Fruit fly (Drosophila melanogaster) whole organism, embryonic: Measurements from ENCODE around the gene CG7506.

Experiments used
- CG12071 ChIP-seq: fragments of 200-800 bp; sonication (Bioruptor generic); optimal IDR thresholded peaks from 3 replicates; lab custom pipeline; 2018; ENCODE audit warnings: missing biosample characterization, mild to moderate bottlenecking, missing genetic modification characterization
- CG13123 ChIP-seq: fragments of 200-800 bp; sonication (Bioruptor generic); optimal IDR thresholded peaks from 2 replicates; lab custom pipeline; 2016; ENCODE audit warnings: missing biosample characterization, missing genetic modification characterization
- CG14050 ChIP-seq: fragments of 200-800 bp; sonication (Bioruptor generic); IDR thresholded peaks from 3 replicates; pipeline ENCODE4 v1.3.6; 2022; ENCODE audit warnings: missing biosample characterization, missing genetic modification characterization
- CG14860 ChIP-seq: fragments of 200-800 bp; sonication (Bioruptor generic); IDR thresholded peaks from 3 replicates; pipeline ENCODE4 v1.3.6; 2022; ENCODE audit warnings: missing biosample characterization, missing genetic modification characterization; ENCODE audit not compliant: partially characterized antibody
- CG17359 ChIP-seq: fragments of 200-800 bp; sonication (Bioruptor generic); optimal IDR thresholded peaks from 3 replicates; lab custom pipeline; 2018; ENCODE audit warnings: missing biosample characterization, mild to moderate bottlenecking, missing genetic modification characterization, moderate library complexity
- CG17568 ChIP-seq: fragments of 200-800 bp; sonication (Bioruptor generic); optimal IDR thresholded peaks from 2 replicates; lab custom pipeline; 2018; ENCODE audit warnings: missing biosample characterization, mild to moderate bottlenecking, missing genetic modification characterization, moderate library complexity
- CG3995 ChIP-seq: fragments of 200-800 bp; sonication (Bioruptor generic); optimal IDR thresholded peaks from 3 replicates; lab custom pipeline; 2016; ENCODE audit warnings: missing biosample characterization, missing genetic modification characterization
- CG4404 ChIP-seq: fragments of 200-800 bp; sonication (Bioruptor generic); IDR thresholded peaks from 2 replicates; pipeline ENCODE4 v1.3.6; 2022; ENCODE audit warnings: missing biosample characterization, missing genetic modification characterization
- CG6175 ChIP-seq: fragments of 200-800 bp; sonication (Bioruptor generic); IDR thresholded peaks from 3 replicates; pipeline ENCODE4 v1.3.6; 2022; ENCODE audit warnings: missing biosample characterization, missing genetic modification characterization
- CG8290 ChIP-seq, 3 experiments: fragments of 200-800 bp; sonication (Bioruptor generic); optimal IDR thresholded peaks; 2 replicates each; lab custom pipeline; 2016 to 2019; ENCODE audit warnings: missing biosample characterization in 3 of 3, missing genetic modification characterization in 3 of 3, mild to moderate bottlenecking in 2 of 3, moderate library complexity in 1 of 3
- D ChIP-seq, 2 experiments: fragments of 200-800 bp in 1 of 2; fragments of >200 bp in 1 of 2; sonication (Bioruptor generic) in 1 of 2; optimal IDR thresholded peaks; 2 replicates in 1 of 2; 3 replicates in 1 of 2; lab custom pipeline; 2017; ENCODE audit warnings: mild to moderate bottlenecking in 1 of 2, missing biosample characterization in 1 of 2, missing genetic modification characterization in 1 of 2, missing genetic modification reagents in 1 of 2
- HLH3B ChIP-seq: fragments of 200-800 bp; sonication (Bioruptor generic); IDR thresholded peaks from 2 replicates; pipeline ENCODE4 v1.3.6; 2022; ENCODE audit warnings: missing biosample characterization, missing genetic modification characterization
- HLH54F ChIP-seq: fragments of 200-800 bp; sonication (Bioruptor generic); optimal IDR thresholded peaks from 3 replicates; lab custom pipeline; 2016; ENCODE audit warnings: missing biosample characterization, missing genetic modification characterization
- Hmr ChIP-seq: fragments of 200-800 bp; sonication (Bioruptor generic); optimal IDR thresholded peaks from 3 replicates; lab custom pipeline; 2017; ENCODE audit warnings: mild to moderate bottlenecking, missing biosample characterization, missing genetic modification reagents, missing genetic modification characterization
- Hr3 ChIP-seq: fragments of 200-800 bp; sonication (Bioruptor generic); optimal IDR thresholded peaks from 3 replicates; lab custom pipeline; 2016; ENCODE audit warnings: missing biosample characterization, missing genetic modification characterization
- Med ChIP-seq: fragments of 200-800 bp; sonication (Bioruptor generic); peaks from one replicate; lab custom pipeline; 2016; ENCODE audit warnings: missing biosample characterization, missing genetic modification characterization, mild to moderate bottlenecking, inconsistent platforms, moderate library complexity
- Meics ChIP-seq: fragments of 200-800 bp; sonication (Bioruptor generic); optimal IDR thresholded peaks from 2 replicates; lab custom pipeline; 2017; ENCODE audit warnings: missing biosample characterization, mild to moderate bottlenecking, missing genetic modification characterization
- NK7.1 ChIP-seq: fragments of 200-800 bp; sonication (Bioruptor generic); optimal IDR thresholded peaks from 3 replicates; lab custom pipeline; 2016; ENCODE audit warnings: missing biosample characterization, missing genetic modification characterization
- Rfx ChIP-seq: fragments of 200-800 bp; sonication (Bioruptor generic); IDR thresholded peaks from 2 replicates; pipeline ENCODE4 v1.3.6; 2022; ENCODE audit warnings: missing biosample characterization, missing genetic modification characterization
- Taf1 ChIP-seq: fragments of 200-800 bp; sonication (Bioruptor generic); IDR thresholded peaks from 2 replicates; pipeline ENCODE4 v1.3.6; 2022; ENCODE audit warnings: missing biosample characterization, missing genetic modification characterization
- ac ChIP-seq: fragments of 200-800 bp; sonication (Bioruptor generic); optimal IDR thresholded peaks from 3 replicates; lab custom pipeline; 2017; ENCODE audit warnings: missing biosample characterization, mild to moderate bottlenecking, missing genetic modification characterization
- bbx ChIP-seq: fragments of 200-800 bp; sonication (Bioruptor generic); IDR thresholded peaks from 2 replicates; pipeline ENCODE4 v1.3.6; 2022; ENCODE audit warnings: missing biosample characterization, missing genetic modification characterization; ENCODE audit not compliant: partially characterized antibody
- caup ChIP-seq: fragments of 200-800 bp; sonication (Bioruptor generic); optimal IDR thresholded peaks from 3 replicates; lab custom pipeline; 2017; ENCODE audit warnings: missing biosample characterization, mild to moderate bottlenecking, missing genetic modification characterization, moderate library complexity; ENCODE audit not compliant: severe bottlenecking
- crol ChIP-seq: fragments of 200-800 bp; sonication (Bioruptor generic); IDR thresholded peaks from 2 replicates; pipeline ENCODE4 v1.3.6; 2022; ENCODE audit warnings: missing biosample characterization, missing genetic modification characterization
- danr ChIP-seq: fragments of 200-800 bp; sonication (Bioruptor generic); IDR thresholded peaks from 2 replicates; pipeline ENCODE4 v1.3.6; 2022; ENCODE audit warnings: missing biosample characterization, missing genetic modification characterization
- fu2 ChIP-seq: fragments of 200-800 bp; sonication (Bioruptor generic); optimal IDR thresholded peaks from 2 replicates; lab custom pipeline; 2016; ENCODE audit warnings: missing biosample characterization, missing genetic modification characterization
- grau ChIP-seq: fragments of 200-800 bp; optimal IDR thresholded peaks from 3 replicates; lab custom pipeline; 2019; ENCODE audit warnings: missing biosample characterization, mild to moderate bottlenecking, missing genetic modification characterization, moderate library complexity
- insv ChIP-seq, 2 experiments: fragments of 200-800 bp; sonication (Bioruptor generic); optimal IDR thresholded peaks; 3 replicates each; lab custom pipeline; 2016 to 2018; ENCODE audit warnings: missing biosample characterization in 2 of 2, missing genetic modification characterization in 2 of 2
- lab ChIP-seq: fragments of 200-800 bp; sonication (Bioruptor generic); optimal IDR thresholded peaks from 3 replicates; lab custom pipeline; 2017; ENCODE audit warnings: missing biosample characterization, missing genetic modification characterization, mild to moderate bottlenecking, moderate library complexity, missing genetic modification reagents
- p53 ChIP-seq: fragments of 200-800 bp; sonication (Bioruptor generic); optimal IDR thresholded peaks from 2 replicates; lab custom pipeline; 2016; ENCODE audit warnings: missing biosample characterization, missing genetic modification characterization
- pan ChIP-seq, 4 experiments: fragments of >200 bp in 3 of 4; fragments of 200-800 bp in 1 of 4; sonication (Bioruptor generic) in 1 of 4; optimal IDR thresholded peaks in 3 of 4; IDR thresholded peaks in 1 of 4; 2 replicates each; pipeline versions ENCODE4 v1.3.6 to Lab custom; 2017 to 2022; ENCODE audit warnings: missing biosample characterization in 2 of 4, missing genetic modification characterization in 2 of 4, mixed read lengths in 1 of 4
- phol ChIP-seq: fragments of 200-800 bp; sonication (Bioruptor generic); optimal IDR thresholded peaks from 3 replicates; lab custom pipeline; 2018; ENCODE audit warnings: missing biosample characterization, mild to moderate bottlenecking, missing genetic modification characterization, moderate library complexity
- prd ChIP-seq, 3 experiments: fragments of >200 bp in 2 of 3; fragments of 200-800 bp in 1 of 3; sonication (Bioruptor generic) in 1 of 3; optimal IDR thresholded peaks in 2 of 3; IDR thresholded peaks in 1 of 3; 2 replicates in 2 of 3; 3 replicates in 1 of 3; pipeline versions ENCODE4 v1.3.6 to Lab custom; 2017 to 2022; ENCODE audit warnings: missing biosample characterization in 1 of 3, missing genetic modification characterization in 1 of 3
- sc ChIP-seq, 3 experiments: fragments of >200 bp in 2 of 3; fragments of 200-800 bp in 1 of 3; sonication (Bioruptor generic) in 1 of 3; optimal IDR thresholded peaks; 2 replicates in 2 of 3; 3 replicates in 1 of 3; lab custom pipeline; 2017; ENCODE audit warnings: mild to moderate bottlenecking in 1 of 3, missing biosample characterization in 1 of 3, missing genetic modification characterization in 1 of 3, missing genetic modification reagents in 1 of 3
- sens ChIP-seq: fragments of 200-800 bp; sonication (Bioruptor generic); peaks from one replicate; lab custom pipeline; 2016; ENCODE audit warnings: missing biosample characterization, missing genetic modification characterization
- sima ChIP-seq: fragments of 200-800 bp; sonication (Bioruptor generic); optimal IDR thresholded peaks from 2 replicates; lab custom pipeline; 2016; ENCODE audit warnings: missing biosample characterization, missing genetic modification characterization
- sr ChIP-seq: fragments of 200-800 bp; sonication (Bioruptor generic); IDR thresholded peaks from 3 replicates; pipeline ENCODE4 v1.3.6; 2022; ENCODE audit warnings: missing biosample characterization, missing genetic modification characterization
- trh ChIP-seq: fragments of 200-800 bp; sonication (Bioruptor generic); optimal IDR thresholded peaks from 2 replicates; lab custom pipeline; 2016; ENCODE audit warnings: missing biosample characterization, missing genetic modification characterization
- twi ChIP-seq: fragments of 200-800 bp; optimal IDR thresholded peaks from 2 replicates; lab custom pipeline; 2019; ENCODE audit warnings: missing biosample characterization, mild to moderate bottlenecking, missing genetic modification characterization, moderate library complexity
- usp ChIP-seq: fragments of >200 bp; optimal IDR thresholded peaks from 2 replicates; lab custom pipeline; 2017; ENCODE audit warnings: missing biosample characterization, missing genetic modification characterization
- vfl ChIP-seq: fragments of 200-800 bp; sonication (Bioruptor generic); optimal IDR thresholded peaks from 2 replicates; lab custom pipeline; 2016; ENCODE audit warnings: missing biosample characterization, missing genetic modification characterization
- vvl ChIP-seq: fragments of 200-800 bp; sonication (Bioruptor generic); IDR thresholded peaks from 2 replicates; pipeline ENCODE4 v1.3.6; 2022; ENCODE audit warnings: missing biosample characterization, missing genetic modification characterization
- wdn ChIP-seq: fragments of 200-800 bp; sonication (Bioruptor generic); IDR thresholded peaks from 2 replicates; pipeline ENCODE4 v1.3.6; 2022; ENCODE audit warnings: missing biosample characterization, missing genetic modification characterization
- zfh2 ChIP-seq: fragments of 200-800 bp; sonication (Bioruptor generic); optimal IDR thresholded peaks from 2 replicates; lab custom pipeline; 2016; ENCODE audit warnings: missing biosample characterization, missing genetic modification characterization

The CG7506 gene

dm6 chr3L:7632540-7633263, 8.7 kb downstream of the CG7506 start (continued):
- no peak for TF ChIP-seq CG13123 (GFP tag; lab: Kevin White, UChicago)
- TF ChIP-seq zfh2 (GFP tag; lab: Kevin White, UChicago), result no peak
- TF ChIP-seq NK7.1, result no peak
- no peak for TF ChIP-seq Rfx
- no peak for TF ChIP-seq CG17568 (GFP tag; lab: Kevin White, UChicago)
- TF ChIP-seq sr, result no peak
- no peak for TF ChIP-seq lab (GFP tag; lab: Kevin White, UChicago)
- no peak for TF ChIP-seq Meics
- no peak for TF ChIP-seq fu2 (GFP tag; lab: Kevin White, UChicago)
- TF ChIP-seq twi (tag; lab: Kevin White, UChicago), result no peak
- TF ChIP-seq CG12071 (GFP tag; lab: Kevin White, UChicago), result no peak
- TF ChIP-seq Hmr (GFP tag; lab: Kevin White, UChicago), result no peak
- no peak for TF ChIP-seq insv (GFP tag; optimal IDR thresholded peaks at IDR 0.05; lab: Kevin White, UChicago)
- TF ChIP-seq grau (tag; lab: Kevin White, UChicago), result no peak
- TF ChIP-seq CG3995 (GFP tag; lab: Kevin White, UChicago), result no peak
- no peak for TF ChIP-seq sc (optimal IDR thresholded peaks at IDR 0.05; lab: Kevin White, UChicago)
- TF ChIP-seq sc (GFP tag; optimal IDR thresholded peaks at IDR 0.05; lab: Kevin White, UChicago), result no peak
- TF ChIP-seq ac (GFP tag; lab: Kevin White, UChicago), result no peak
- TF ChIP-seq p53 (GFP tag; lab: Kevin White, UChicago), result no peak
- no peak for TF ChIP-seq HLH3B (GFP tag; lab: Robert Waterston, UW)

DNA sequence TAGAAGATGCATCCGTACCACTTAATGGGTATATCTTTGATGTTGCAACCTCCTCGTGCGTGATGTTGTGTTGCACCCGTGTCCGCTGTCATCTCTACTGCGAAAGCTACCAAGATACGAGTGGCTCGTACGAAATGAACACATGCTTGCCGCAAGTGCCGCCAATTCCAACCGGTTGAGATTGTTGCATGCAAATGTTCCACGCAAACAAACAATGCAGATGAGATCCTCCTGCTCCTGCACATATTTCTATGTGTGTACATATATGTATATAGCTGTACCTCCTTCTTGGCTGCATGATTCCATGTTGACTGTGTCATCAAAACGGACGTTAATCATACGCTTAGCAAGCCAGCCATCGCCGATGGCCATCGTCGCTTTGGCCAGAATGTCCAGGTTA, 11.4 kb downstream of the CG7506 start:
- TF ChIP-seq danr (GFP tag; lab: Robert Waterston, UW) (no peak), Hr3 (GFP tag; lab: Kevin White, UChicago) (no peak), prd (optimal IDR thresholded peaks at IDR 0.05; lab: Kevin White, UChicago) (no peak), prd (GFP tag; IDR thresholded peaks at IDR 0.05; lab: Robert Waterston, UW) (no peak), CG6175 (GFP tag; lab: Robert Waterston, UW) (no peak), caup (GFP tag; lab: Kevin White, UChicago) (no peak), wdn (GFP tag; lab: Robert Waterston, UW) (no peak), usp (GFP tag; lab: Kevin White, UChicago) (no peak), trh (GFP tag; lab: Kevin White, UChicago) (no peak)

- no peak for TF ChIP-seq CG4404 (GFP tag; lab: Robert Waterston, UW)
- TF ChIP-seq CG8290 (GFP tag; optimal IDR thresholded peaks at IDR 0.05; lab: Kevin White, UChicago), result no peak
- no peak for TF ChIP-seq CG8290 (tag; optimal IDR thresholded peaks at IDR 0.05; lab: Kevin White, UChicago)
- 0 out of 3 replicates have a peak, but pooled peaks have one; percentile 20 for TF ChIP-seq CG14860 (GFP tag; lab: Robert Waterston, UW)
- TF ChIP-seq D (optimal IDR thresholded peaks at IDR 0.05; lab: Kevin White, UChicago), result no peak
- no peak for TF ChIP-seq D (GFP tag; optimal IDR thresholded peaks at IDR 0.05; lab: Kevin White, UChicago)
Measured at dm6 chr3L:7624561-7624960, 16.9 kb downstream of the CG7506 start.

- TF ChIP-seq Taf1, result no peak
- TF ChIP-seq sima (GFP tag; lab: Kevin White, UChicago), result no peak
- no peak for TF ChIP-seq vfl (GFP tag; lab: Kevin White, UChicago)
- peak; percentile 64 for TF ChIP-seq sens (GFP tag; lab: Kevin White, UChicago)
- TF ChIP-seq HLH54F (GFP tag; lab: Kevin White, UChicago), result no peak
- peak; percentile 32; the same call in 1 of the 2 replicates for TF ChIP-seq vvl (GFP tag; lab: Robert Waterston, UW)
- no peak for TF ChIP-seq CG14050
- peak; percentile 7 for TF ChIP-seq CG17359 (tag; lab: Kevin White, UChicago)
- TF ChIP-seq pan (optimal IDR thresholded peaks at IDR 0.05; lab: Kevin White, UChicago), result no peak
- TF ChIP-seq pan (GFP tag; optimal IDR thresholded peaks at IDR 0.05 in 1 of 2, IDR thresholded peaks at IDR 0.05 in 1 of 2), result peak in 1 of 2 experiments; percentile 21
- TF ChIP-seq phol (tag; lab: Kevin White, UChicago), result peak; percentile 13
- TF ChIP-seq Med, result peak; percentile 51
- TF ChIP-seq crol, result no peak
- no peak for TF ChIP-seq bbx (GFP tag; lab: Robert Waterston, UW)
Measured at dm6 chr3L:7617436-7617979, 23.9 kb downstream of the CG7506 start.
